Fruit fly (Drosophila melanogaster): Measurements from ENCODE around the gene CG15771.

Gene CG15771

dm6 chrX:5786559-5786958 lies 31.2 kb downstream of the CG15771 start (continued):
- TF ChIP-seq Hmr (GFP tag; optimal IDR thresholded peaks at IDR 0.05) = peak; percentile 4
- peak; percentile 33 for TF ChIP-seq oc (tag; optimal IDR thresholded peaks at IDR 0.05)
- 0 out of 2 replicates have a peak, but pooled peaks have one; percentile 21 for TF ChIP-seq Rfx (GFP tag; IDR thresholded peaks at IDR 0.05)
- peak; percentile 46 for TF ChIP-seq CG7556 (GFP tag; optimal IDR thresholded peaks at IDR 0.05)
- TF ChIP-seq sob (GFP tag; IDR thresholded peaks at IDR 0.05) = 0 out of 2 replicates have a peak, but pooled peaks have one; percentile 26
- TF ChIP-seq CG3281 (GFP tag; optimal IDR thresholded peaks at IDR 0.05) = no peak

dm6 chrX:5789187-5789586 lies 33.8 kb downstream of the CG15771 start, which contains the start of gene CG15767:
Gene CG15767 (plus strand): TSS chrX:5789487.
- no peak for TF ChIP-seq nerfin-2 (GFP tag; IDR thresholded peaks at IDR 0.05; ENCODE audit: partially characterized antibody)

dm6 chrX:5791840-5792239 lies 36.5 kb downstream of the CG15771 start, which contains the start of gene CG12239:
Gene CG12239 (plus strand): TSS chrX:5792140.
- TF ChIP-seq kah (GFP tag; optimal IDR thresholded peaks at IDR 0.05) (no peak), Dad (GFP tag; optimal IDR thresholded peaks at IDR 0.05) (no peak), Max (GFP tag; optimal IDR thresholded peaks at IDR 0.05) (no peak), Lpt (GFP tag; optimal IDR thresholded peaks at IDR 0.05) (no peak), CG9876 (GFP tag; optimal IDR thresholded peaks at IDR 0.05) (no peak), cwo (GFP tag; optimal IDR thresholded peaks at IDR 0.05) (no peak), Dp (GFP tag; optimal IDR thresholded peaks at IDR 0.05) (no peak), CG4707 (GFP tag; optimal IDR thresholded peaks at IDR 0.05) (no peak), Dek (tag; optimal IDR thresholded peaks at IDR 0.05) (no peak), CG31224 (GFP tag; IDR thresholded peaks at IDR 0.05) (no peak), TFAM (GFP tag; optimal IDR thresholded peaks at IDR 0.05) (no peak), Rfx (GFP tag; IDR thresholded peaks at IDR 0.05) (no peak), wdn (GFP tag; IDR thresholded peaks at IDR 0.05) (no peak), sc (optimal IDR thresholded peaks at IDR 0.05) (no peak), sc (GFP tag; optimal IDR thresholded peaks at IDR 0.05) (no peak)

DNA sequence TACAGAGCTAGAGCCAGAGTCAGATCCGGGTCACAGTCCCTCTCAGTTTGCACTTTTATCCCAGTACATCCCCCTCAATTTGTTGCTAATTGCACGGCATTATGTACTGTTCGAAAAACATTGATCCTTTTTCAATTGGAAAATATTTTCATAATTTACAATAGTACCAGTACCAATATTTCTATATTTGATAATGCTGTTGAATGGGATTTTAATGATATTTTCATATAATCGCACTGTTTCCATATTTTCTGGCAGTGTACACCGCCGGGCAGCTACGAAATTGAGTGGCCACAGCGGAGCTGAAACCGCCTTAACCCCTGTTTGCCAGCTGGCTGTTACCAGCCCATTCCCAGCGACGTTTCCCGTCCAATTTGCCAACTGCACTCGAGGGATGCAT lies 45.3 kb downstream of the CG15771 start:
- 0 out of 3 replicates have a peak, but pooled peaks have one; percentile 20 for TF ChIP-seq zfh1 (GFP tag; IDR thresholded peaks at IDR 0.05)
- TF ChIP-seq sens (GFP tag) = peak; percentile 72
- TF ChIP-seq prd (optimal IDR thresholded peaks at IDR 0.05) = no peak
- peak; percentile 13; the same call in 1 of the 3 replicates for TF ChIP-seq prd (GFP tag; IDR thresholded peaks at IDR 0.05)
- TF ChIP-seq bab2 (GFP tag; optimal IDR thresholded peaks at IDR 0.05) = no peak
- TF ChIP-seq Xrp1 (GFP tag; IDR thresholded peaks at IDR 0.05) = peak; percentile 15; the same call in 1 of the 2 replicates
- peak; percentile 5 for TF ChIP-seq CG2712 (tag; optimal IDR thresholded peaks at IDR 0.05)
- TF ChIP-seq vfl (GFP tag; optimal IDR thresholded peaks at IDR 0.05) = no peak

dm6 chrX:5804377-5804776 lies 49.0 kb downstream of the CG15771 start, which contains the start of gene Cpr5C:
Gene Cpr5C (plus strand): TSS chrX:5804677.
- TF ChIP-seq TFAM (GFP tag; optimal IDR thresholded peaks at IDR 0.05) (no peak), Dll (GFP tag; IDR thresholded peaks at IDR 0.05; ENCODE audit: partially characterized antibody) (no peak), CG1603 (tag; optimal IDR thresholded peaks at IDR 0.05) (no peak), Xbp1 (GFP tag; optimal IDR thresholded peaks at IDR 0.05) (no peak), Rx (GFP tag; IDR thresholded peaks at IDR 0.05) (no peak), Gug (GFP tag; IDR thresholded peaks at IDR 0.05) (no peak), CG1233 (GFP tag; optimal IDR thresholded peaks at IDR 0.05) (no peak), gcm2 (GFP tag; optimal IDR thresholded peaks at IDR 0.05) (no peak), bsh (GFP tag; optimal IDR thresholded peaks at IDR 0.05) (no peak), slbo (GFP tag; IDR thresholded peaks at IDR 0.05) (no peak), nmo (GFP tag; optimal IDR thresholded peaks at IDR 0.05) (no peak), Med (GFP tag) (no peak)

Measured in whole organism, embryonic.